Worm (Caenorhabditis elegans): Measurements from ENCODE around the gene pnc-1.

pnc-1 gene

DNA sequence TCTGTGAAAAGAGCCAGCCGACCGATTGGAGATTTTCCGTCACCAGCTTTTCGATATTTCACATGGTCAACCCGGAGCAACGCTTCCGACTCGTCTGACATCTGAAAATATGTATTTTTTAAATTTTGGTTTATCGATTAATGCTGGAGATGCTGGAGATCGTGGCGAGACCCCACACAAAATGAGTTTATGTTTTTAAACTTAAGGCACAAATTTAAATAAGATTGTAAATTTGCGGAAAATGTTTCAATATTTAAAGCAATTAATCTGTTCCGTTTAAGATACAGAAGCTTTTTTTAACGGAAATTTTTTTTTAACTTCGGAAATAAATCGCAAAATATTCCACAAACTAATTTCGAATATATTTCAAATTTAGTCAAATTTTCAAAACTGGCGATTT lies 47.4 kb downstream of the pnc-1 start, which contains the start of gene gtf-2H1:
gtf-2H1 (minus strand) TSS at position 101 of the 400 bp plus-strand sequence.
- TF ChIP-seq nhr-76 (tag; optimal IDR thresholded peaks at IDR 0.05) (no peak), sem-2 (GFP tag; optimal IDR thresholded peaks at IDR 0.05) (no peak), M03D4.4 (tag; optimal IDR thresholded peaks at IDR 0.05) (no peak)

- no peak for TF ChIP-seq sem-2 (GFP tag; optimal IDR thresholded peaks at IDR 0.05)
- no peak for TF ChIP-seq zip-8 (tag; optimal IDR thresholded peaks at IDR 0.05)
- no peak for TF ChIP-seq sptf-1 (tag; optimal IDR thresholded peaks at IDR 0.05)
- no peak for TF ChIP-seq nhr-12 (tag; optimal IDR thresholded peaks at IDR 0.05)
- no peak for TF ChIP-seq ces-1 (GFP tag; optimal IDR thresholded peaks at IDR 0.05)
- TF ChIP-seq tbx-8 (GFP tag; optimal IDR thresholded peaks at IDR 0.05), result no peak
- TF ChIP-seq ceh-39 (tag; optimal IDR thresholded peaks at IDR 0.05), result no peak
- no peak for TF ChIP-seq hlh-1 (tag; optimal IDR thresholded peaks at IDR 0.05)
Observed at ce11 chrIV:236138-236537, 51.9 kb downstream of the pnc-1 start.

DNA sequence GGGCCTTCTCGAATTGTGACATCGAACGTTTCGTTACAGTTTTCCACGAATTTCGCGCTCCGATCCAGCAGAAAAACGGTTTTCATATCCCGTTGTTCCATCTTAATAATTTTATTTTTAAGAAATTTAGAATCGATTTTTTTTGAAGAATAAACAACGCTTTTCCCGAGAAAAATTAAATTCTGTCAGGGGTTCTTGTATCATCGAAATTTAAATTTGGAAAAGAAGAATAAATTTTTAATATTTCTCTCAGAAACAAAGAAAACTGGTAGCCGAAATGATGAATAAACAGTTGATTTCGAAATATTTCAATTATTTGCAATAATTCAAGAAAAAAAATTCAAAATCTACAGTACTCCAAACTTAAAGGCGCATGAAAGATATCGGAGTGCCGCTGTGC lies 53.1 kb downstream of the pnc-1 start, which contains the start of gene ints-13:
ints-13 (minus strand) TSS at position 101 of the 400 bp plus-strand sequence.
- TF ChIP-seq ceh-43 (GFP tag; optimal IDR thresholded peaks at IDR 0.05), result no peak
- TF ChIP-seq bed-3 (GFP tag; optimal IDR thresholded peaks at IDR 0.05), result no peak
- no peak for TF ChIP-seq M03D4.4 (tag; optimal IDR thresholded peaks at IDR 0.05)
- no peak for TF ChIP-seq drap-1 (GFP tag; optimal IDR thresholded peaks at IDR 0.05)
- TF ChIP-seq ces-1 (GFP tag; optimal IDR thresholded peaks at IDR 0.05), result no peak
- no peak for TF ChIP-seq blmp-1 (tag; optimal IDR thresholded peaks at IDR 0.05)
- no peak for TF ChIP-seq snpc-4 (tag; optimal IDR thresholded peaks at IDR 0.05)
- TF ChIP-seq hlh-1 (tag; optimal IDR thresholded peaks at IDR 0.05), result no peak
- no peak for TF ChIP-seq ztf-11 (tag; optimal IDR thresholded peaks at IDR 0.05)
- no peak for TF ChIP-seq tbx-8 (GFP tag; optimal IDR thresholded peaks at IDR 0.05)
- no peak for TF ChIP-seq sptf-1 (tag; optimal IDR thresholded peaks at IDR 0.05)
- no peak for TF ChIP-seq ceh-39 (tag; optimal IDR thresholded peaks at IDR 0.05)
- no peak for TF ChIP-seq unc-62 (GFP tag; optimal IDR thresholded peaks at IDR 0.05)
- no peak for TF ChIP-seq nhr-237 (tag; optimal IDR thresholded peaks at IDR 0.05)
- no peak for TF ChIP-seq nhr-2 (tag; optimal IDR thresholded peaks at IDR 0.05)
- no peak for TF ChIP-seq ceh-83 (GFP tag; optimal IDR thresholded peaks at IDR 0.05)
- no peak for TF ChIP-seq unc-39 (tag; optimal IDR thresholded peaks at IDR 0.05)
- TF ChIP-seq pha-4 (tag; optimal IDR thresholded peaks at IDR 0.05), result no peak

ce11 chrIV:240257-240754 lies 56.0 kb downstream of the pnc-1 start, which contains the start of the genes fnta-1 and cogc-8:
TSS of gene fnta-1 (minus strand) at chrIV:240307.
TSS of gene cogc-8 (plus strand) at chrIV:240451.
- TF ChIP-seq lsy-2 (tag; optimal IDR thresholded peaks at IDR 0.05) (peak; percentile 32), ces-1 (GFP tag; optimal IDR thresholded peaks at IDR 0.05) (peak; percentile 37), drap-1 (GFP tag; optimal IDR thresholded peaks at IDR 0.05) (no peak), sem-2 (GFP tag; optimal IDR thresholded peaks at IDR 0.05) (no peak), zip-8 (tag; optimal IDR thresholded peaks at IDR 0.05) (no peak), hlh-1 (tag; optimal IDR thresholded peaks at IDR 0.05) (no peak), elt-3 (tag; optimal IDR thresholded peaks at IDR 0.05) (no peak), M03D4.4 (tag; optimal IDR thresholded peaks at IDR 0.05) (no peak), mls-2 (tag; optimal IDR thresholded peaks at IDR 0.05) (no peak), tbx-8 (GFP tag; optimal IDR thresholded peaks at IDR 0.05) (no peak), pha-4 (tag; optimal IDR thresholded peaks at IDR 0.05) (no peak), lin-13 (tag; optimal IDR thresholded peaks at IDR 0.05) (peak; percentile 3)

Data from whole organism, mixed stage, embryonic.